Fruit fly (Drosophila melanogaster) whole organism, prepupa: ENCODE results near the gene Fas1.

Source experiments
- CG16779 ChIP-seq: fragments of 200-800 bp; sonication (Bioruptor generic); optimal IDR thresholded peaks from 3 replicates; lab custom pipeline; 2017; ENCODE audit warnings: missing biosample characterization, mild to moderate bottlenecking, missing genetic modification characterization
- CG3919 ChIP-seq: fragments of 200-800 bp; sonication (Bioruptor generic); optimal IDR thresholded peaks from 3 replicates; lab custom pipeline; 2016; ENCODE audit warnings: missing biosample characterization, missing genetic modification characterization
- CG6163 ChIP-seq: fragments of 200-800 bp; sonication (Bioruptor generic); IDR thresholded peaks from 3 replicates; pipeline ENCODE4 v1.3.6; 2022; ENCODE audit warnings: missing biosample characterization, missing genetic modification characterization
- CG8632 ChIP-seq: fragments of 200-800 bp; sonication (Bioruptor generic); optimal IDR thresholded peaks from 3 replicates; lab custom pipeline; 2016; ENCODE audit warnings: missing biosample characterization, missing genetic modification characterization
- Hr38 ChIP-seq: sonication (Bioruptor generic); optimal IDR thresholded peaks from 2 replicates; lab custom pipeline; 2016; ENCODE audit warnings: missing biosample characterization, missing genetic modification characterization
- Hr39 ChIP-seq: fragments of 200-800 bp; sonication (Bioruptor generic); optimal IDR thresholded peaks from 2 replicates; lab custom pipeline; 2016; ENCODE audit warnings: missing biosample characterization, missing genetic modification characterization
- net ChIP-seq: fragments of 200-800 bp; sonication (Bioruptor generic); optimal IDR thresholded peaks from 3 replicates; lab custom pipeline; 2016; ENCODE audit warnings: missing biosample characterization, missing genetic modification characterization
- vri ChIP-seq: fragments of 200-800 bp; sonication (Bioruptor generic); optimal IDR thresholded peaks from 3 replicates; lab custom pipeline; 2016; ENCODE audit warnings: missing biosample characterization, mild to moderate bottlenecking, missing genetic modification characterization

DNA sequence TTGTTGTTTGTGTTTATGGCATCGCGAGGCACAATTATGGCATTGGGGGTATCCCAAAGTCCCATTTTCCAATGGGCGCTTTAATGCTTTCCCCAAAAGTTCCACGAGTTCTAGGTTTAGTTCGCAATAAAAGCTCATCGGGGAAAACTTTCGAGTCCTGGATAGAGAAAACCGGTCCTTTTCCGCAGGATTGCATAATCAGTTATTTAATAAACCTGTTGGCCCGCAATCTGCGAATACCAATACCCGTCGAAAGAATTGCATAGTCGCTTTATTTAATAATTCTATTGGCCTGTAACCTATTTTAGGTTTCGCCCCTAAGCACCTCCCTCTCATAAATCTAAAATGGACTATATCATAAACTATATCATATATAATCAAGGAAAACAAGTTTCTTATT lies 19.1 kb upstream of the Fas1 start:
- no peak for TF ChIP-seq CG6163
- no peak for TF ChIP-seq CG16779 (tag; lab: Kevin White, UChicago)
- TF ChIP-seq Hr39 (GFP tag; lab: Kevin White, UChicago) = no peak
- TF ChIP-seq vri (GFP tag; lab: Kevin White, UChicago) = no peak
- TF ChIP-seq CG3919 (GFP tag; lab: Kevin White, UChicago) = no peak
- no peak for TF ChIP-seq CG8632 (GFP tag; lab: Kevin White, UChicago)
- TF ChIP-seq net (GFP tag; lab: Kevin White, UChicago) = no peak
- TF ChIP-seq Hr38 (GFP tag; lab: Kevin White, UChicago) = no peak
